Fruit fly (Drosophila melanogaster): ENCODE data around the gene Dhfr.

Dhfr gene

dm6 chr3R:16453597-16453996, 27.4 kb upstream of the Dhfr start, which contains the start of gene Pak3 (continued):
- no peak for TF ChIP-seq lab (GFP tag; optimal IDR thresholded peaks at IDR 0.05)
- TF ChIP-seq HmgD (GFP tag; optimal IDR thresholded peaks at IDR 0.05): no peak
- TF ChIP-seq CG11695 (GFP tag; IDR thresholded peaks at IDR 0.05): no peak
- no peak for TF ChIP-seq Eip74EF (GFP tag; optimal IDR thresholded peaks at IDR 0.05)
- no peak for TF ChIP-seq CG10321 (GFP tag; IDR thresholded peaks at IDR 0.05)
- TF ChIP-seq CG31365 (tag; optimal IDR thresholded peaks at IDR 0.05): peak; percentile 0
- peak; percentile 79 for TF ChIP-seq CG13287 (GFP tag; IDR thresholded peaks at IDR 0.05; ENCODE audit: partially characterized antibody)
- no peak for TF ChIP-seq Mes4 (GFP tag; optimal IDR thresholded peaks at IDR 0.05)
- TF ChIP-seq CG31441 (GFP tag; IDR thresholded peaks at IDR 0.05): no peak
- TF ChIP-seq CG4360 (GFP tag; IDR thresholded peaks at IDR 0.05): no peak
- TF ChIP-seq abd-A (tag; optimal IDR thresholded peaks at IDR 0.05): no peak
- TF ChIP-seq ato (GFP tag; IDR thresholded peaks at IDR 0.05; ENCODE audit: partially characterized antibody): peak; percentile 51; the same call in 1 of the 2 replicates
- TF ChIP-seq CG7357 (GFP tag; IDR thresholded peaks at IDR 0.05): peak; percentile 67; the same call in 2 of the 3 replicates
- TF ChIP-seq CG8089 (GFP tag; optimal IDR thresholded peaks at IDR 0.05): no peak
- TF ChIP-seq lbe (GFP tag; optimal IDR thresholded peaks at IDR 0.05): no peak
- TF ChIP-seq B-H1 (GFP tag; IDR thresholded peaks at IDR 0.05): no peak
- no peak for TF ChIP-seq Hmr (GFP tag; optimal IDR thresholded peaks at IDR 0.05)
- TF ChIP-seq CG4282 (GFP tag; optimal IDR thresholded peaks at IDR 0.05): no peak
- no peak for TF ChIP-seq CG13123 (GFP tag; optimal IDR thresholded peaks at IDR 0.05)
- no peak for TF ChIP-seq fu2 (GFP tag; optimal IDR thresholded peaks at IDR 0.05)
- no peak for TF ChIP-seq CG2678 (tag; optimal IDR thresholded peaks at IDR 0.05)
- TF ChIP-seq Mad (GFP tag; optimal IDR thresholded peaks at IDR 0.05): no peak
- no peak for TF ChIP-seq Hand (GFP tag; optimal IDR thresholded peaks at IDR 0.05)
- no peak for TF ChIP-seq pb (GFP tag; optimal IDR thresholded peaks at IDR 0.05)
- no peak for TF ChIP-seq Asciz (GFP tag; optimal IDR thresholded peaks at IDR 0.05)
- no peak for TF ChIP-seq dmrt99B (tag; optimal IDR thresholded peaks at IDR 0.05)
- no peak for TF ChIP-seq corto (GFP tag; optimal IDR thresholded peaks at IDR 0.05)
- TF ChIP-seq CG7786 (GFP tag; optimal IDR thresholded peaks at IDR 0.05): no peak
- TF ChIP-seq cas (GFP tag; IDR thresholded peaks at IDR 0.05): no peak
- TF ChIP-seq cg (GFP tag; optimal IDR thresholded peaks at IDR 0.05): no peak
- no peak for TF ChIP-seq CG3726 (GFP tag; IDR thresholded peaks at IDR 0.05)
- TF ChIP-seq tna (GFP tag; IDR thresholded peaks at IDR 0.05; ENCODE audit: partially characterized antibody): no peak; the same call in 1 of the 2 replicates
- no peak for TF ChIP-seq bcd (GFP tag; optimal IDR thresholded peaks at IDR 0.05)
- TF ChIP-seq CG9727 (GFP tag; optimal IDR thresholded peaks at IDR 0.05): no peak
- no peak for TF ChIP-seq sna (GFP tag; IDR thresholded peaks at IDR 0.05; ENCODE audit: partially characterized antibody)
- no peak for TF ChIP-seq CG17359 (tag; optimal IDR thresholded peaks at IDR 0.05)
- TF ChIP-seq crol (GFP tag; IDR thresholded peaks at IDR 0.05): no peak
- no peak for TF ChIP-seq jumu (GFP tag; optimal IDR thresholded peaks at IDR 0.05)
- peak; percentile 86 for TF ChIP-seq amos (GFP tag; IDR thresholded peaks at IDR 0.05; ENCODE audit: partially characterized antibody)
- TF ChIP-seq Pdp1 (GFP tag; optimal IDR thresholded peaks at IDR 0.05): no peak
- TF ChIP-seq gro (GFP tag; optimal IDR thresholded peaks at IDR 0.05): no peak
- no peak for TF ChIP-seq CG8478 (optimal IDR thresholded peaks at IDR 0.05)
- no peak for TF ChIP-seq hth (optimal IDR thresholded peaks at IDR 0.05)
- TF ChIP-seq CG3065 (GFP tag; optimal IDR thresholded peaks at IDR 0.05): no peak
- TF ChIP-seq Six4 (GFP tag; optimal IDR thresholded peaks at IDR 0.05): no peak
- TF ChIP-seq dan (GFP tag; IDR thresholded peaks at IDR 0.05): no peak
- TF ChIP-seq CG5953 (GFP tag; IDR thresholded peaks at IDR 0.05): 0 out of 2 replicates have a peak, but pooled peaks have one; percentile 26
- TF ChIP-seq Aef1 (GFP tag; IDR thresholded peaks at IDR 0.05): no peak
- peak; percentile 63 for TF ChIP-seq Dp (GFP tag; optimal IDR thresholded peaks at IDR 0.05)
- TF ChIP-seq CG17912 (GFP tag; optimal IDR thresholded peaks at IDR 0.05): no peak
- no peak for TF ChIP-seq CG9609 (GFP tag; optimal IDR thresholded peaks at IDR 0.05)
- no peak for TF ChIP-seq gem (tag; optimal IDR thresholded peaks at IDR 0.05)
